Fruit fly (Drosophila melanogaster) whole organism, wandering third instar larva: Measurements from ENCODE around the gene Eh.

Experiments
- OdsH ChIP-seq: fragments of 200-800 bp; sonication (Bioruptor generic); optimal IDR thresholded peaks from 2 replicates; lab custom pipeline; 2016; ENCODE audit warnings: missing biosample characterization, mild to moderate bottlenecking, missing genetic modification characterization
- fru ChIP-seq: fragments of 200-800 bp; sonication (Bioruptor generic); optimal IDR thresholded peaks from 3 replicates; lab custom pipeline; 2016; ENCODE audit warnings: missing biosample characterization, mild to moderate bottlenecking, missing genetic modification characterization

- no peak for TF ChIP-seq OdsH (GFP tag; lab: Kevin White, UChicago)
- no peak for TF ChIP-seq fru (GFP tag; lab: Kevin White, UChicago)
These were observed 14.3 kb downstream of the Eh start, which contains the start of gene CG44090 for dm6 chr3R:17434330-17434729.
